Fruit fly (Drosophila melanogaster): Measurements from ENCODE around the gene mth.

Gene mth

dm6 chr3L:377222-378071, 30.7 kb upstream of the mth start (continued):
- TF ChIP-seq CG3065 (GFP tag; optimal IDR thresholded peaks at IDR 0.05) (peak; percentile 21), fd96Cb (tag; optimal IDR thresholded peaks at IDR 0.05) (peak; percentile 92), Oaz (GFP tag; IDR thresholded peaks at IDR 0.05) (no peak; the same call in 1 of the 2 replicates), CG16815 (GFP tag; optimal IDR thresholded peaks at IDR 0.05) (peak; percentile 88), Mes4 (GFP tag; optimal IDR thresholded peaks at IDR 0.05) (no peak), CG17385 (GFP tag; optimal IDR thresholded peaks at IDR 0.05) (peak; percentile 90), CG1647 (GFP tag; optimal IDR thresholded peaks at IDR 0.05) (no peak), GATAe (GFP tag; conservative IDR thresholded peaks at IDR 0.05) (no peak), CG12769 (tag; optimal IDR thresholded peaks at IDR 0.05) (no peak), C15 (GFP tag; IDR thresholded peaks at IDR 0.05) (0 out of 3 replicates have a peak, but pooled peaks have one; percentile 53), oc (tag; optimal IDR thresholded peaks at IDR 0.05) (peak; percentile 83), Taf1 (GFP tag; IDR thresholded peaks at IDR 0.05) (peak; percentile 54), CG8281 (tag; optimal IDR thresholded peaks at IDR 0.05) (peak; percentile 73), CG7556 (GFP tag; optimal IDR thresholded peaks at IDR 0.05) (peak; percentile 98), BEAF-32 (GFP tag; optimal IDR thresholded peaks at IDR 0.05) (no peak), CG7745 (tag; optimal IDR thresholded peaks at IDR 0.05) (no peak), Optix (GFP tag; IDR thresholded peaks at IDR 0.05) (no peak), sd (tag; optimal IDR thresholded peaks at IDR 0.05) (no peak), inv (GFP tag; IDR thresholded peaks at IDR 0.05; ENCODE audit: partially characterized antibody) (no peak), CG12155 (GFP tag; optimal IDR thresholded peaks at IDR 0.05) (peak; percentile 79), ash1 (GFP tag; optimal IDR thresholded peaks at IDR 0.05) (no peak), caup (GFP tag; optimal IDR thresholded peaks at IDR 0.05; ENCODE audit: severe bottlenecking) (peak; percentile 90), pho (GFP tag; optimal IDR thresholded peaks at IDR 0.05) (no peak), MTF-1 (GFP tag; optimal IDR thresholded peaks at IDR 0.05; ENCODE audit: borderline replicate concordance) (peak; percentile 66), CG16779 (GFP tag; IDR thresholded peaks at IDR 0.05) (no peak), Xbp1 (GFP tag; optimal IDR thresholded peaks at IDR 0.05) (peak; percentile 82), CG10462 (GFP tag; optimal IDR thresholded peaks at IDR 0.05) (peak; percentile 82), pnt (GFP tag; optimal IDR thresholded peaks at IDR 0.05) (no peak), tio (GFP tag; optimal IDR thresholded peaks at IDR 0.05) (peak; percentile 83), sob (GFP tag; IDR thresholded peaks at IDR 0.05) (peak; percentile 74), run (tag; optimal IDR thresholded peaks at IDR 0.05) (peak; percentile 84), CG13424 (tag; optimal IDR thresholded peaks at IDR 0.05) (peak; percentile 96), Bgb (GFP tag; IDR thresholded peaks at IDR 0.05; ENCODE audit: partially characterized antibody) (peak; percentile 14; the same call in 1 of the 2 replicates)

- TF ChIP-seq CG17186 (GFP tag; optimal IDR thresholded peaks at IDR 0.05) (no peak), CG11456 (GFP tag; IDR thresholded peaks at IDR 0.05) (no peak), CG6854 (GFP tag; optimal IDR thresholded peaks at IDR 0.05) (no peak), CG3065 (GFP tag; optimal IDR thresholded peaks at IDR 0.05) (no peak), CG15269 (tag; optimal IDR thresholded peaks at IDR 0.05) (peak; percentile 31), CG2129 (GFP tag; IDR thresholded peaks at IDR 0.05; ENCODE audit: partially characterized antibody) (no peak), B-H1 (GFP tag; IDR thresholded peaks at IDR 0.05) (no peak), Deaf1 (tag; optimal IDR thresholded peaks at IDR 0.05) (peak; percentile 55), al (GFP tag; IDR thresholded peaks at IDR 0.05) (no peak), CG4820 (GFP tag; optimal IDR thresholded peaks at IDR 0.05) (no peak), pros (GFP tag; optimal IDR thresholded peaks at IDR 0.05) (peak; percentile 78), Poxn (GFP tag; IDR thresholded peaks at IDR 0.05) (no peak)
Measured at dm6 chr3L:375672-376071, 28.9 kb upstream of the mth start.
